Comparison of ENCODE assay signal across 3 fruit fly cellular contexts in genomic region chrX:7728251-7729164, dm6.
TF ChIP-seq lines count a peak whose summit lies in the region.

Gene NELF-B, minus strand, starts transcription at chrX:7728361.
Gene CG12155, plus strand, starts transcription at chrX:7728755.

TF ChIP-seq in whole organism, adult, 20 proteins besides CTCF, POLR2A, EP300 and RAD21 (continued from another document):
- TF ChIP-seq CG11617 (GFP tag; optimal IDR thresholded peaks at IDR 0.05; lab: Kevin White, UChicago) (peak; percentile 84), Crg-1 (GFP tag; optimal IDR thresholded peaks at IDR 0.05; lab: Kevin White, UChicago) (no peak)

TF ChIP-seq in whole organism, embryonic, 481 proteins besides CTCF, POLR2A, EP300 and RAD21 (continued from another document and continues in another):
- peak; percentile 58 for TF ChIP-seq ind (GFP tag; optimal IDR thresholded peaks at IDR 0.05; lab: Kevin White, UChicago)
- TF ChIP-seq NFAT (GFP tag; IDR thresholded peaks at IDR 0.05; lab: Robert Waterston, UW): 0 out of 2 replicates have a peak, but pooled peaks have one; percentile 45
- peak; percentile 57 for TF ChIP-seq slbo (GFP tag; IDR thresholded peaks at IDR 0.05; lab: Robert Waterston, UW)
- peak; percentile 0 for TF ChIP-seq vfl (GFP tag; optimal IDR thresholded peaks at IDR 0.05; lab: Kevin White, UChicago)
- no peak for TF ChIP-seq Drgx (GFP tag; IDR thresholded peaks at IDR 0.05; lab: Robert Waterston, UW)
- TF ChIP-seq YL-1 (GFP tag; optimal IDR thresholded peaks at IDR 0.05; lab: Kevin White, UChicago): peak; percentile 7
- TF ChIP-seq CG14965 (GFP tag; optimal IDR thresholded peaks at IDR 0.05; lab: Kevin White, UChicago; ENCODE audit: borderline replicate concordance): no peak
- TF ChIP-seq pfk (GFP tag; optimal IDR thresholded peaks at IDR 0.05; lab: Kevin White, UChicago): no peak
- TF ChIP-seq CG16779 (GFP tag; IDR thresholded peaks at IDR 0.05; lab: Robert Waterston, UW): no peak
- no peak for TF ChIP-seq dati (GFP tag; IDR thresholded peaks at IDR 0.05; lab: Robert Waterston, UW)
- no peak for TF ChIP-seq ham (GFP tag; IDR thresholded peaks at IDR 0.05; lab: Robert Waterston, UW)
- TF ChIP-seq pnt (GFP tag; optimal IDR thresholded peaks at IDR 0.05; lab: Kevin White, UChicago): peak; percentile 32
- TF ChIP-seq Ets65A (GFP tag; lab: Kevin White, UChicago): peak; percentile 31
- no peak for TF ChIP-seq pan (optimal IDR thresholded peaks at IDR 0.05; lab: Kevin White, UChicago)
- TF ChIP-seq pan (GFP tag; optimal IDR thresholded peaks at IDR 0.05 in 1 of 2, IDR thresholded peaks at IDR 0.05 in 1 of 2): no peak
- TF ChIP-seq CG1233 (GFP tag; optimal IDR thresholded peaks at IDR 0.05; lab: Kevin White, UChicago): peak; percentile 43
- TF ChIP-seq CG7928 (GFP tag; optimal IDR thresholded peaks at IDR 0.05; lab: Kevin White, UChicago): no peak
- TF ChIP-seq CG12219 (GFP tag; optimal IDR thresholded peaks at IDR 0.05; lab: Kevin White, UChicago): no peak
- no peak for TF ChIP-seq CG3838 (GFP tag; optimal IDR thresholded peaks at IDR 0.05; lab: Kevin White, UChicago)
- no peak for TF ChIP-seq tna (GFP tag; IDR thresholded peaks at IDR 0.05; lab: Robert Waterston, UW; ENCODE audit: partially characterized antibody)
- no peak for TF ChIP-seq ATbp (GFP tag; optimal IDR thresholded peaks at IDR 0.05; lab: Kevin White, UChicago)
- TF ChIP-seq odd (GFP tag; optimal IDR thresholded peaks at IDR 0.05; lab: Kevin White, UChicago): no peak
- peak; percentile 0 for TF ChIP-seq tx (GFP tag; optimal IDR thresholded peaks at IDR 0.05; lab: Kevin White, UChicago)
- TF ChIP-seq pzg (GFP tag; optimal IDR thresholded peaks at IDR 0.05; lab: Kevin White, UChicago): peak; percentile 33
- no peak for TF ChIP-seq Neu2 (GFP tag; optimal IDR thresholded peaks at IDR 0.05; lab: Kevin White, UChicago; ENCODE audit: borderline replicate concordance)
- peak; percentile 30 for TF ChIP-seq Dek (tag; optimal IDR thresholded peaks at IDR 0.05; lab: Kevin White, UChicago)
- TF ChIP-seq repo (GFP tag; optimal IDR thresholded peaks at IDR 0.05; lab: Kevin White, UChicago): no peak
- TF ChIP-seq gt (GFP tag; IDR thresholded peaks at IDR 0.05; lab: Robert Waterston, UW): no peak
- TF ChIP-seq B-H2 (GFP tag; optimal IDR thresholded peaks at IDR 0.05; lab: Kevin White, UChicago): no peak
- peak; percentile 58 for TF ChIP-seq CG13424 (tag; optimal IDR thresholded peaks at IDR 0.05; lab: Kevin White, UChicago)
- TF ChIP-seq HmgZ (tag; optimal IDR thresholded peaks at IDR 0.05; lab: Kevin White, UChicago): no peak
- TF ChIP-seq CG4730 (GFP tag; IDR thresholded peaks at IDR 0.05; lab: Robert Waterston, UW): no peak
- peak; percentile 43 for TF ChIP-seq Sry-β (GFP tag; optimal IDR thresholded peaks at IDR 0.05; lab: Kevin White, UChicago)
- TF ChIP-seq CG6175 (GFP tag; IDR thresholded peaks at IDR 0.05; lab: Robert Waterston, UW): no peak
- peak; percentile 43; the same call in 1 of the 3 replicates for TF ChIP-seq CG11456 (GFP tag; IDR thresholded peaks at IDR 0.05; lab: Robert Waterston, UW)
- no peak for TF ChIP-seq gfzf (GFP tag; optimal IDR thresholded peaks at IDR 0.05; lab: Kevin White, UChicago)
- TF ChIP-seq az2 (GFP tag; optimal IDR thresholded peaks at IDR 0.05; lab: Kevin White, UChicago): peak; percentile 59
- TF ChIP-seq slou (GFP tag; optimal IDR thresholded peaks at IDR 0.05; lab: Kevin White, UChicago): peak; percentile 49
- TF ChIP-seq CG2875 (GFP tag; optimal IDR thresholded peaks at IDR 0.05; lab: Kevin White, UChicago): no peak
- TF ChIP-seq CG14710 (tag; optimal IDR thresholded peaks at IDR 0.05; lab: Kevin White, UChicago): peak; percentile 74
- TF ChIP-seq CG33213 (GFP tag; optimal IDR thresholded peaks at IDR 0.05; lab: Kevin White, UChicago): no peak
- TF ChIP-seq CG31441 (GFP tag; IDR thresholded peaks at IDR 0.05; lab: Robert Waterston, UW): no peak; the same call in 1 of the 2 replicates
- TF ChIP-seq Gug (GFP tag; IDR thresholded peaks at IDR 0.05; lab: Robert Waterston, UW): peak; percentile 38; the same call in 2 of the 4 replicates
- TF ChIP-seq E2f1 (GFP tag; IDR thresholded peaks at IDR 0.05; lab: Robert Waterston, UW): 0 out of 2 replicates have a peak, but pooled peaks have one; percentile 0
- peak; percentile 77 for TF ChIP-seq CG12104 (GFP tag; optimal IDR thresholded peaks at IDR 0.05; lab: Kevin White, UChicago)
- no peak for TF ChIP-seq Hand (GFP tag; optimal IDR thresholded peaks at IDR 0.05; lab: Kevin White, UChicago)
- TF ChIP-seq tll (GFP tag; optimal IDR thresholded peaks at IDR 0.05; lab: Kevin White, UChicago): no peak
- TF ChIP-seq CG11085 (GFP tag; IDR thresholded peaks at IDR 0.05; lab: Robert Waterston, UW): no peak
- no peak for TF ChIP-seq CG5245 (GFP tag; optimal IDR thresholded peaks at IDR 0.05; lab: Kevin White, UChicago)
- no peak for TF ChIP-seq CG31224 (GFP tag; IDR thresholded peaks at IDR 0.05; lab: Robert Waterston, UW)
- TF ChIP-seq grn (GFP tag; optimal IDR thresholded peaks at IDR 0.05; lab: Kevin White, UChicago): no peak
- peak; percentile 62 for TF ChIP-seq amos (GFP tag; IDR thresholded peaks at IDR 0.05; lab: Robert Waterston, UW; ENCODE audit: partially characterized antibody)
- no peak for TF ChIP-seq chif (GFP tag; optimal IDR thresholded peaks at IDR 0.05; lab: Kevin White, UChicago)
- peak; percentile 27 for TF ChIP-seq zen (tag; optimal IDR thresholded peaks at IDR 0.05; lab: Kevin White, UChicago)
- TF ChIP-seq gsb-n (tag; optimal IDR thresholded peaks at IDR 0.05; lab: Kevin White, UChicago): no peak
- no peak for TF ChIP-seq pum (GFP tag; optimal IDR thresholded peaks at IDR 0.05; lab: Kevin White, UChicago)
- TF ChIP-seq al (GFP tag; IDR thresholded peaks at IDR 0.05; lab: Robert Waterston, UW): no peak
- TF ChIP-seq Myb (GFP tag; optimal IDR thresholded peaks at IDR 0.05; lab: Kevin White, UChicago): no peak
- TF ChIP-seq CG12744 (GFP tag; optimal IDR thresholded peaks at IDR 0.05; lab: Kevin White, UChicago): peak; percentile 24
- no peak for TF ChIP-seq pita (GFP tag; optimal IDR thresholded peaks at IDR 0.05; lab: Kevin White, UChicago)
- TF ChIP-seq CG6254 (GFP tag; optimal IDR thresholded peaks at IDR 0.05; lab: Kevin White, UChicago): no peak
- no peak for TF ChIP-seq so (GFP tag; IDR thresholded peaks at IDR 0.05; lab: Robert Waterston, UW)
- peak; percentile 77 for TF ChIP-seq CG12659 (GFP tag; optimal IDR thresholded peaks at IDR 0.05; lab: Kevin White, UChicago)
- no peak for TF ChIP-seq CG6683 (GFP tag; optimal IDR thresholded peaks at IDR 0.05; lab: Kevin White, UChicago)
- TF ChIP-seq twi (tag; optimal IDR thresholded peaks at IDR 0.05; lab: Kevin White, UChicago): peak; percentile 26
- TF ChIP-seq sqz (GFP tag; optimal IDR thresholded peaks at IDR 0.05; lab: Kevin White, UChicago): no peak

TF ChIP-seq in whole organism, prepupa, 60 proteins besides CTCF, POLR2A, EP300 and RAD21 (continued from another document):
- TF ChIP-seq dac (GFP tag; optimal IDR thresholded peaks at IDR 0.05; lab: Kevin White, UChicago) (peak; percentile 10), ss (GFP tag; optimal IDR thresholded peaks at IDR 0.05; lab: Kevin White, UChicago) (no peak), CG10631 (GFP tag; optimal IDR thresholded peaks at IDR 0.05; lab: Kevin White, UChicago) (peak; percentile 71), Hr39 (GFP tag; optimal IDR thresholded peaks at IDR 0.05; lab: Kevin White, UChicago) (peak; percentile 37), Sox14 (GFP tag; optimal IDR thresholded peaks at IDR 0.05; lab: Kevin White, UChicago) (peak; percentile 52), CG32006 (GFP tag; optimal IDR thresholded peaks at IDR 0.05; lab: Kevin White, UChicago) (peak; percentile 69), cyc (GFP tag; optimal IDR thresholded peaks at IDR 0.05; lab: Kevin White, UChicago) (peak; percentile 54), CG8319 (GFP tag; optimal IDR thresholded peaks at IDR 0.05; lab: Kevin White, UChicago) (peak; percentile 0), fkh (GFP tag; optimal IDR thresholded peaks at IDR 0.05; lab: Kevin White, UChicago) (peak; percentile 47), Blimp-1 (GFP tag; optimal IDR thresholded peaks at IDR 0.05; lab: Kevin White, UChicago) (no peak), eg (GFP tag; IDR thresholded peaks at IDR 0.05; lab: Robert Waterston, UW) (peak; percentile 36; the same call in 1 of the 3 replicates)
